Worm (Caenorhabditis elegans) whole organism, L1 larva: Measurements from ENCODE around the gene K01D12.5.

ENCODE experiments used
- C04F5.9 ChIP-seq: sonication (generic microtip); optimal IDR thresholded peaks from 2 replicates; lab custom pipeline; 2016; ENCODE audit warnings: missing genetic modification characterization, missing compliant biosample characterization
- C16A3.4 ChIP-seq: fragments of 150-350 bp; optimal IDR thresholded peaks from 2 replicates; lab custom pipeline; 2014; ENCODE audit warnings: missing biosample characterization, missing genetic modification characterization
- Y116A8C.19 ChIP-seq: sonication (generic microtip); optimal IDR thresholded peaks from 2 replicates; lab custom pipeline; 2016; ENCODE audit warnings: missing compliant biosample characterization, missing genetic modification characterization, borderline replicate concordance
- blmp-1 ChIP-seq: fragments of 150-350 bp; optimal IDR thresholded peaks from 2 replicates; lab custom pipeline; 2014; ENCODE audit warnings: missing biosample characterization, missing genetic modification characterization
- dsc-1 ChIP-seq: sonication (generic microtip); optimal IDR thresholded peaks from 2 replicates; lab custom pipeline; 2016; ENCODE audit warnings: mild to moderate bottlenecking, missing genetic modification characterization, missing compliant biosample characterization
- efl-1 ChIP-seq, 4 experiments: fragments of 150-350 bp; optimal IDR thresholded peaks in 3 of 4; peaks in 1 of 4; 1 replicate in 1 of 4; 2 replicates in 3 of 4; lab custom pipeline; 2014; ENCODE audit warnings: missing biosample characterization in 2 of 4, missing genetic modification characterization in 2 of 4, missing genetic modification reagents in 2 of 4
- egl-13 ChIP-seq: sonication (generic microtip); optimal IDR thresholded peaks from 2 replicates; lab custom pipeline; 2016; ENCODE audit warnings: missing genotype, missing genetic modification reagents, missing genetic modification characterization, missing compliant biosample characterization
- elt-2 ChIP-seq: sonication (generic microtip); optimal IDR thresholded peaks from 2 replicates; lab custom pipeline; 2016; ENCODE audit warnings: missing genetic modification characterization, mild to moderate bottlenecking, inconsistent platforms, missing compliant biosample characterization, missing genetic modification reagents
- elt-3 ChIP-seq, 6 experiments: fragments of 150-350 bp in 1 of 6; sonication (generic microtip); optimal IDR thresholded peaks; 2 replicates each; lab custom pipeline; 2017 to 2018; ENCODE audit warnings: missing biosample characterization in 6 of 6, missing genetic modification characterization in 6 of 6, inconsistent platforms in 1 of 6
- ets-5 ChIP-seq: fragments of 200-800 bp; sonication (Bioruptor generic); IDR thresholded peaks from 2 replicates; pipeline ENCODE4 v1.3.6; 2022; ENCODE audit warnings: missing genetic modification characterization, missing compliant biosample characterization
- fkh-8 ChIP-seq: sonication (generic microtip); optimal IDR thresholded peaks from 2 replicates; lab custom pipeline; 2016; ENCODE audit warnings: mild to moderate bottlenecking, missing genetic modification characterization, missing compliant biosample characterization
- grh-1 ChIP-seq: fragments of 200-800 bp; sonication (Bioruptor generic); IDR thresholded peaks from 2 replicates; pipeline ENCODE4 v1.3.6; 2022; ENCODE audit warnings: missing genetic modification reagents, missing genetic modification characterization, missing compliant biosample characterization
- hlh-17 ChIP-seq: fragments of 200-800 bp; sonication (Bioruptor generic); optimal IDR thresholded peaks from 2 replicates; lab custom pipeline; 2018; ENCODE audit warnings: missing genetic modification characterization, mild to moderate bottlenecking, missing compliant biosample characterization, moderate library complexity, borderline replicate concordance
- irx-1 ChIP-seq: sonication (generic microtip); optimal IDR thresholded peaks from 2 replicates; lab custom pipeline; 2016; ENCODE audit warnings: missing genetic modification characterization, missing compliant biosample characterization
- isw-1 ChIP-seq: fragments of 200-800 bp; sonication (Bioruptor generic); IDR thresholded peaks from 2 replicates; pipeline ENCODE4 v1.3.6; 2022; ENCODE audit warnings: missing genetic modification characterization, missing compliant biosample characterization
- jun-1 ChIP-seq: fragments of 150-350 bp; optimal IDR thresholded peaks from 2 replicates; lab custom pipeline; 2014; ENCODE audit warnings: missing biosample characterization, missing genetic modification reagents, missing genetic modification characterization
- lin-14 ChIP-seq: fragments of 200-800 bp; sonication (Bioruptor generic); optimal IDR thresholded peaks from 2 replicates; lab custom pipeline; 2018; ENCODE audit warnings: mild to moderate bottlenecking, missing genetic modification characterization, moderate library complexity, missing compliant biosample characterization
- lin-15B ChIP-seq: fragments of 150-350 bp; sonication (generic microtip); optimal IDR thresholded peaks from 3 replicates; lab custom pipeline; 2014; ENCODE audit warnings: missing biosample characterization, missing genetic modification characterization
- lin-35 ChIP-seq, 2 experiments: fragments of 150-350 bp; optimal IDR thresholded peaks; 2 replicates each; lab custom pipeline; 2014; ENCODE audit warnings: missing biosample characterization in 2 of 2, missing genetic modification characterization in 2 of 2, missing genetic modification reagents in 2 of 2
- mab-9 ChIP-seq: fragments of 200-800 bp; sonication (Bioruptor generic); IDR thresholded peaks from 2 replicates; pipeline ENCODE4 v1.3.6; 2022; ENCODE audit warnings: missing genetic modification reagents, missing genetic modification characterization, missing compliant biosample characterization
- mef-2 ChIP-seq: fragments of 150-350 bp; optimal IDR thresholded peaks from 2 replicates; lab custom pipeline; 2014; ENCODE audit warnings: missing biosample characterization, missing genetic modification characterization
- mep-1 ChIP-seq: fragments of 150-350 bp; optimal IDR thresholded peaks from 2 replicates; lab custom pipeline; 2014; ENCODE audit warnings: missing biosample characterization, missing genetic modification characterization
- nhr-20 ChIP-seq: sonication (generic microtip); optimal IDR thresholded peaks from 2 replicates; lab custom pipeline; 2016; ENCODE audit warnings: mild to moderate bottlenecking, missing genetic modification characterization, missing compliant biosample characterization
- nhr-28 ChIP-seq: fragments of 150-350 bp; optimal IDR thresholded peaks from 2 replicates; lab custom pipeline; 2014; ENCODE audit warnings: missing biosample characterization, missing genetic modification characterization
- nhr-71 ChIP-seq: sonication (generic microtip); optimal IDR thresholded peaks from 2 replicates; lab custom pipeline; 2016; ENCODE audit warnings: mild to moderate bottlenecking, missing genetic modification characterization, moderate library complexity, missing compliant biosample characterization
- nhr-77 ChIP-seq: fragments of 150-350 bp; optimal IDR thresholded peaks from 2 replicates; lab custom pipeline; 2014; ENCODE audit warnings: missing biosample characterization, missing genetic modification characterization
- nhr-85 ChIP-seq: sonication (generic microtip); peaks from one replicate; lab custom pipeline; 2016; ENCODE audit warnings: missing genetic modification characterization, inconsistent platforms, missing compliant biosample characterization
- snpc-4 ChIP-seq: fragments of 150-350 bp; optimal IDR thresholded peaks from 2 replicates; lab custom pipeline; 2014; ENCODE audit warnings: missing biosample characterization, missing genetic modification characterization
- sptf-1 ChIP-seq: fragments of 150-350 bp; optimal IDR thresholded peaks from 2 replicates; lab custom pipeline; 2014; ENCODE audit warnings: missing biosample characterization, missing genetic modification characterization
- sup-37 ChIP-seq: fragments of 200-800 bp; sonication (Bioruptor generic); optimal IDR thresholded peaks from 2 replicates; lab custom pipeline; 2018; ENCODE audit warnings: mild to moderate bottlenecking, missing genetic modification characterization, missing compliant biosample characterization
- unc-30 ChIP-seq: sonication (generic microtip); optimal IDR thresholded peaks from 2 replicates; lab custom pipeline; 2017; ENCODE audit warnings: missing biosample characterization, missing genetic modification characterization
- unc-62 ChIP-seq: fragments of 150-350 bp; optimal IDR thresholded peaks from 2 replicates; lab custom pipeline; 2014; ENCODE audit warnings: missing biosample characterization, missing genetic modification reagents, missing genetic modification characterization
- zag-1 ChIP-seq: fragments of 150-350 bp; optimal IDR thresholded peaks from 2 replicates; lab custom pipeline; 2014; ENCODE audit warnings: missing biosample characterization, missing genetic modification characterization

K01D12.5 gene

ce11 chrV:12411909-12412308 is 14.3 kb downstream of the K01D12.5 start, which contains the start of gene cdr-7:
TSS of gene cdr-7 (minus strand) at chrV:12412113.
- TF ChIP-seq lin-14 (GFP tag; lab: Kevin White, UChicago): peak; percentile 41
- TF ChIP-seq nhr-77 (tag; lab: Kevin White, UChicago): no peak
- no peak for TF ChIP-seq grh-1 (GFP tag; lab: Robert Waterston, UW)
- peak; percentile 86 for TF ChIP-seq nhr-85
- TF ChIP-seq nhr-20 (tag; lab: Kevin White, UChicago): peak; percentile 0
- TF ChIP-seq snpc-4 (tag; lab: Kevin White, UChicago): no peak
- TF ChIP-seq ets-5 (GFP tag; lab: Robert Waterston, UW): no peak
- no peak for TF ChIP-seq elt-2 (tag; lab: Kevin White, UChicago)
- no peak for TF ChIP-seq mab-9 (GFP tag; lab: Robert Waterston, UW)
- TF ChIP-seq elt-3 (tag; optimal IDR thresholded peaks at IDR 0.05; lab: Kevin White, UChicago): peak in 3 of 6 experiments; percentile 7 to 80 (median 67)
- no peak for TF ChIP-seq sptf-1
- no peak for TF ChIP-seq C04F5.9

- TF ChIP-seq C16A3.4 (tag; lab: Kevin White, UChicago) (no peak), efl-1 (optimal IDR thresholded peaks at IDR 0.05; lab: Kevin White, UChicago) (no peak), efl-1 (GFP tag; optimal IDR thresholded peaks at IDR 0.05 in 1 of 2; lab: Kevin White, UChicago) (peak in 1 of 2 experiments; percentile 87), sup-37 (GFP tag; lab: Kevin White, UChicago) (no peak)
Measured at ce11 chrV:12412321-12412720, 14.7 kb downstream of the K01D12.5 start.

ce11 chrV:12413651-12414114 is 16.0 kb downstream of the K01D12.5 start, which contains the start of gene cdr-6:
TSS of gene cdr-6 (minus strand) at chrV:12413701.
- TF ChIP-seq unc-62 (GFP tag; lab: Kevin White, UChicago) (no peak), lin-35 (GFP tag; optimal IDR thresholded peaks at IDR 0.05; lab: Kevin White, UChicago) (peak in 1 of 2 experiments; percentile 6), jun-1 (tag; lab: Kevin White, UChicago) (no peak), hlh-17 (no peak), fkh-8 (tag; lab: Kevin White, UChicago) (no peak), efl-1 (optimal IDR thresholded peaks at IDR 0.05; lab: Kevin White, UChicago) (peak in 1 of 2 experiments; percentile 13), efl-1 (GFP tag; optimal IDR thresholded peaks at IDR 0.05 in 1 of 2; lab: Kevin White, UChicago) (no peak), sup-37 (GFP tag; lab: Kevin White, UChicago) (no peak), nhr-20 (tag; lab: Kevin White, UChicago) (peak; percentile 72), irx-1 (no peak), Y116A8C.19 (no peak), blmp-1 (tag; lab: Kevin White, UChicago) (no peak), mep-1 (tag; lab: Kevin White, UChicago) (peak; percentile 5), nhr-28 (peak; percentile 13), dsc-1 (tag; lab: Kevin White, UChicago) (no peak), isw-1 (GFP tag; lab: Robert Waterston, UW) (no peak), nhr-71 (tag; lab: Kevin White, UChicago) (peak; percentile 36), lin-14 (GFP tag; lab: Kevin White, UChicago) (peak; percentile 42)

- TF ChIP-seq elt-2 (tag; lab: Kevin White, UChicago): peak; percentile 13
- TF ChIP-seq mep-1 (tag; lab: Kevin White, UChicago): no peak
Measured at ce11 chrV:12414362-12414761, 16.7 kb downstream of the K01D12.5 start.

DNA sequence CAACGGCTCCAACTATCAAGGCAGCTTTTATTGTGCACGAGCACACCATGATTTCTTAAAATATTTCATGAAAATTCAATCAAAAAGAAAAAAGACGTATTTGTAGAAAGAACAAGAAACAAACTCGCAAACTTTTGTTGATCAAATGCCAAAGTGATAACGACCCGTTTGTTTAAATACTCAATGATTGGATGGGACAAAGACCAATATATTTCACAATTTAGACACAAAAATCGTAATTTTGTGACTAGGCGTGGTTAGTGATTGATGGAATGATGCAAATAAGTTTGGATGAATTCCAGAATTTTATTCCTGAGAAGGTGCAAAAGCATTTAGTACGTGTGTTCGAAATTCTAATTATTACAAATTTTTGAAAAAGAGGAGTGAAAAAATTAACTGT is 18.0 kb downstream of the K01D12.5 start, which contains the start of gene cdr-2:
Gene cdr-2 (minus strand): TSS at position 54 of the 400 bp plus-strand sequence.
- TF ChIP-seq elt-2 (tag; lab: Kevin White, UChicago) (peak; percentile 57), snpc-4 (tag; lab: Kevin White, UChicago) (no peak), ets-5 (GFP tag; lab: Robert Waterston, UW) (no peak), efl-1 (optimal IDR thresholded peaks at IDR 0.05; lab: Kevin White, UChicago) (no peak), efl-1 (GFP tag; optimal IDR thresholded peaks at IDR 0.05 in 1 of 2; lab: Kevin White, UChicago) (peak in 1 of 2 experiments; percentile 48), nhr-20 (tag; lab: Kevin White, UChicago) (peak; percentile 14), unc-62 (GFP tag; lab: Kevin White, UChicago) (no peak)

DNA sequence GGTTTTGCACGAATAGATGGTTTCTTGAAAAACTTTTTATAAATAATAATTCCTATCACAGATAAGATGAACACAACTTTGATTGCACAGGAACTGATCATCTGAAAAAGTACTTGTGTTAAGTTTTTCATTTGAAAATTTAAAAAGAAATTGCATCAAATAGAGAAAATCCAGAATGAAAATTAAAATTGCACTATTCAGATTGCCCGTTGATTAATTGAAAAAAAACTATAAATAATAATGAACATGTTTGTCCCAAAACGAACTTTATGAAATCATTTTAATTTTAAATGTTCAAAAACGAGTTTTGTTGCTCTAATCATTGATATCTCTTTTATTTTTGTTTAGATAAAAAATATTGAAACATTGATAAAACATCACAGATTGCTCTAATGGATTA is 19.6 kb downstream of the K01D12.5 start, which contains the start of gene cdr-3:
Gene cdr-3 (minus strand): TSS at position 101 of the 400 bp plus-strand sequence.
- TF ChIP-seq sptf-1 (no peak), lin-35 (GFP tag; optimal IDR thresholded peaks at IDR 0.05; lab: Kevin White, UChicago) (no peak), mab-9 (GFP tag; lab: Robert Waterston, UW) (no peak), C04F5.9 (no peak), mef-2 (tag; lab: Kevin White, UChicago) (no peak), lin-15B (no peak), unc-30 (tag; lab: Kevin White, UChicago) (no peak), zag-1 (tag; lab: Kevin White, UChicago) (no peak), efl-1 (optimal IDR thresholded peaks at IDR 0.05; lab: Kevin White, UChicago) (no peak), efl-1 (GFP tag; optimal IDR thresholded peaks at IDR 0.05 in 1 of 2; lab: Kevin White, UChicago) (no peak), egl-13 (tag; lab: Kevin White, UChicago) (no peak)
